Fruit fly (Drosophila melanogaster) whole organism, embryonic: ENCODE measurements around the gene CG31287.

Source experiments
- Atf3 ChIP-seq: fragments of 200-800 bp; sonication (Bioruptor generic); optimal IDR thresholded peaks from 3 replicates; lab custom pipeline; 2016; ENCODE audit warnings: missing biosample characterization, missing genetic modification characterization
- B-H2 ChIP-seq: fragments of 200-800 bp; sonication (Bioruptor generic); optimal IDR thresholded peaks from 2 replicates; lab custom pipeline; 2018; ENCODE audit warnings: missing biosample characterization, mild to moderate bottlenecking, missing genetic modification characterization
- CG10147 ChIP-seq: fragments of 200-800 bp; sonication (Bioruptor generic); optimal IDR thresholded peaks from 2 replicates; lab custom pipeline; 2019; ENCODE audit warnings: missing biosample characterization, mild to moderate bottlenecking, missing genetic modification characterization, moderate library complexity
- CG10274 ChIP-seq: fragments of 200-800 bp; sonication (Bioruptor generic); optimal IDR thresholded peaks from 3 replicates; lab custom pipeline; 2017; ENCODE audit warnings: missing biosample characterization, mild to moderate bottlenecking, missing genetic modification characterization
- CG10654 ChIP-seq: fragments of 200-800 bp; sonication (Bioruptor generic); optimal IDR thresholded peaks from 2 replicates; lab custom pipeline; 2016; ENCODE audit warnings: missing biosample characterization, missing genetic modification characterization
- CG11247 ChIP-seq: fragments of 200-800 bp; sonication (Bioruptor generic); IDR thresholded peaks from 2 replicates; pipeline ENCODE4 v1.3.6; 2022; ENCODE audit warnings: missing biosample characterization, missing genetic modification characterization
- CG11456 ChIP-seq: fragments of 200-800 bp; sonication (Bioruptor generic); IDR thresholded peaks from 3 replicates; pipeline ENCODE4 v1.3.6; 2022; ENCODE audit warnings: missing biosample characterization, missing genetic modification characterization
- CG12744 ChIP-seq: fragments of 200-800 bp; sonication (Bioruptor generic); optimal IDR thresholded peaks from 2 replicates; lab custom pipeline; 2016; ENCODE audit warnings: missing biosample characterization, missing genetic modification characterization
- CG13296 ChIP-seq: fragments of 200-800 bp; sonication (Bioruptor generic); optimal IDR thresholded peaks from 3 replicates; lab custom pipeline; 2018; ENCODE audit warnings: missing biosample characterization, mild to moderate bottlenecking, missing genetic modification characterization
- CG13894 ChIP-seq: fragments of 200-800 bp; sonication (Bioruptor generic); optimal IDR thresholded peaks from 3 replicates; lab custom pipeline; 2018; ENCODE audit warnings: missing biosample characterization, mild to moderate bottlenecking, missing genetic modification characterization, moderate library complexity
- CG14710 ChIP-seq: fragments of 200-800 bp; sonication (Bioruptor generic); optimal IDR thresholded peaks from 3 replicates; lab custom pipeline; 2019; ENCODE audit warnings: missing biosample characterization, mild to moderate bottlenecking, missing genetic modification characterization, moderate library complexity
- CG15073 ChIP-seq: fragments of 200-800 bp; sonication (Bioruptor generic); optimal IDR thresholded peaks from 2 replicates; lab custom pipeline; 2016; ENCODE audit warnings: missing biosample characterization, missing genetic modification characterization
- CG17912 ChIP-seq: fragments of 200-800 bp; sonication (Bioruptor generic); optimal IDR thresholded peaks from 2 replicates; lab custom pipeline; 2018; ENCODE audit warnings: missing biosample characterization, mild to moderate bottlenecking, missing genetic modification characterization
- CG18599 ChIP-seq: fragments of 200-800 bp; sonication (Bioruptor generic); optimal IDR thresholded peaks from 3 replicates; lab custom pipeline; 2017; ENCODE audit warnings: missing biosample characterization, missing genetic modification characterization, mild to moderate bottlenecking, moderate library complexity, missing genetic modification reagents
- CG4854 ChIP-seq: fragments of 200-800 bp; sonication (Bioruptor generic); optimal IDR thresholded peaks from 2 replicates; lab custom pipeline; 2016; ENCODE audit warnings: missing biosample characterization, missing genetic modification characterization, inconsistent platforms
- CG6175 ChIP-seq: fragments of 200-800 bp; sonication (Bioruptor generic); IDR thresholded peaks from 3 replicates; pipeline ENCODE4 v1.3.6; 2022; ENCODE audit warnings: missing biosample characterization, missing genetic modification characterization
- CG8089 ChIP-seq: fragments of 200-800 bp; sonication (Bioruptor generic); optimal IDR thresholded peaks from 3 replicates; lab custom pipeline; 2016; ENCODE audit warnings: missing biosample characterization, missing genetic modification characterization
- CG8281 ChIP-seq: fragments of 200-800 bp; sonication (Bioruptor generic); optimal IDR thresholded peaks from 2 replicates; lab custom pipeline; 2018; ENCODE audit warnings: missing biosample characterization, mild to moderate bottlenecking, missing genetic modification characterization, moderate library complexity
- CG8388 ChIP-seq: fragments of 200-800 bp; sonication (Bioruptor generic); optimal IDR thresholded peaks from 2 replicates; lab custom pipeline; 2019; ENCODE audit warnings: missing biosample characterization, mild to moderate bottlenecking, missing genetic modification characterization, moderate library complexity
- CG9609 ChIP-seq: fragments of 200-800 bp; sonication (Bioruptor generic); optimal IDR thresholded peaks from 3 replicates; lab custom pipeline; 2016; ENCODE audit warnings: missing biosample characterization, missing genetic modification characterization
- CG9727 ChIP-seq: fragments of 200-800 bp; sonication (Bioruptor generic); optimal IDR thresholded peaks from 3 replicates; lab custom pipeline; 2017; ENCODE audit warnings: missing biosample characterization, mild to moderate bottlenecking, missing genetic modification characterization
- CkIIα-i1 ChIP-seq: fragments of 200-800 bp; sonication (Bioruptor generic); IDR thresholded peaks from 2 replicates; pipeline ENCODE4 v1.3.6; 2022; ENCODE audit warnings: missing biosample characterization, missing genetic modification characterization
- Dll ChIP-seq: fragments of 200-800 bp; sonication (Bioruptor generic); IDR thresholded peaks from 4 replicates; pipeline ENCODE4 v1.3.6; 2022; ENCODE audit warnings: missing biosample characterization, missing genetic modification characterization; ENCODE audit not compliant: partially characterized antibody
- Fer3 ChIP-seq: fragments of 200-800 bp; sonication (Bioruptor generic); optimal IDR thresholded peaks from 2 replicates; lab custom pipeline; 2018; ENCODE audit warnings: missing biosample characterization, mild to moderate bottlenecking, missing genetic modification characterization, moderate library complexity
- H2.0 ChIP-seq: fragments of 200-800 bp; sonication (Bioruptor generic); IDR thresholded peaks from 2 replicates; pipeline ENCODE4 v1.3.6; 2022; ENCODE audit warnings: missing biosample characterization, missing genetic modification characterization
- Hmx ChIP-seq: fragments of 200-800 bp; sonication (Bioruptor generic); optimal IDR thresholded peaks from 2 replicates; lab custom pipeline; 2016; ENCODE audit warnings: missing biosample characterization, missing genetic modification characterization
- Hsf ChIP-seq: fragments of 200-800 bp; sonication (Bioruptor generic); optimal IDR thresholded peaks from 3 replicates; lab custom pipeline; 2016; ENCODE audit warnings: missing biosample characterization, missing genetic modification characterization
- Jarid2 ChIP-seq: fragments of 200-800 bp; sonication (Bioruptor generic); optimal IDR thresholded peaks from 3 replicates; lab custom pipeline; 2017; ENCODE audit warnings: mild to moderate bottlenecking, missing biosample characterization, missing genetic modification reagents, missing genetic modification characterization
- Max ChIP-seq: fragments of 200-800 bp; sonication (Bioruptor generic); optimal IDR thresholded peaks from 2 replicates; lab custom pipeline; 2016; ENCODE audit warnings: missing biosample characterization, mild to moderate bottlenecking, missing genetic modification characterization
- Opbp ChIP-seq: fragments of 200-800 bp; sonication (Bioruptor generic); IDR thresholded peaks from 3 replicates; pipeline ENCODE4 v1.3.6; 2022; ENCODE audit warnings: missing biosample characterization, missing genetic modification characterization; ENCODE audit not compliant: partially characterized antibody
- Pdp1 ChIP-seq, 2 experiments: fragments of 200-800 bp; sonication (Bioruptor generic); optimal IDR thresholded peaks; 3 replicates each; lab custom pipeline; 2016; ENCODE audit warnings: missing biosample characterization in 2 of 2, missing genetic modification characterization in 2 of 2, mild to moderate bottlenecking in 1 of 2, moderate library complexity in 1 of 2
- Sin3A ChIP-seq: fragments of >200 bp; optimal IDR thresholded peaks from 2 replicates; lab custom pipeline; 2018
- aop ChIP-seq: fragments of 200-800 bp; sonication (Bioruptor generic); IDR thresholded peaks from 2 replicates; pipeline ENCODE4 v1.3.6; 2022; ENCODE audit warnings: missing biosample characterization, missing genetic modification characterization
- ase ChIP-seq: fragments of 200-800 bp; sonication (Bioruptor generic); IDR thresholded peaks from 3 replicates; pipeline ENCODE4 v1.3.6; 2022; ENCODE audit warnings: missing biosample characterization, missing genetic modification characterization
- btn ChIP-seq: fragments of 200-800 bp; sonication (Bioruptor generic); optimal IDR thresholded peaks from 2 replicates; lab custom pipeline; 2016; ENCODE audit warnings: missing biosample characterization, missing genetic modification characterization
- cg ChIP-seq: fragments of 200-800 bp; sonication (Bioruptor generic); optimal IDR thresholded peaks from 3 replicates; lab custom pipeline; 2019; ENCODE audit warnings: missing biosample characterization, mild to moderate bottlenecking, missing genetic modification characterization, moderate library complexity
- chm ChIP-seq: fragments of 200-800 bp; sonication (Bioruptor generic); IDR thresholded peaks from 2 replicates; pipeline ENCODE4 v1.3.6; 2022; ENCODE audit warnings: missing biosample characterization, missing genetic modification characterization
- crol ChIP-seq: fragments of 200-800 bp; sonication (Bioruptor generic); IDR thresholded peaks from 2 replicates; pipeline ENCODE4 v1.3.6; 2022; ENCODE audit warnings: missing biosample characterization, missing genetic modification characterization
- fd3F ChIP-seq: fragments of 200-800 bp; sonication (Bioruptor generic); optimal IDR thresholded peaks from 2 replicates; lab custom pipeline; 2018; ENCODE audit warnings: missing biosample characterization, mild to moderate bottlenecking, missing genetic modification characterization, moderate library complexity
- fru ChIP-seq: fragments of >200 bp; optimal IDR thresholded peaks from 2 replicates; lab custom pipeline; 2017
- lmd ChIP-seq: fragments of 200-800 bp; sonication (Bioruptor generic); IDR thresholded peaks from 2 replicates; pipeline ENCODE4 v1.3.6; 2022; ENCODE audit warnings: missing biosample characterization, missing genetic modification characterization
- nom ChIP-seq: fragments of 200-800 bp; sonication (Bioruptor generic); optimal IDR thresholded peaks from 2 replicates; lab custom pipeline; 2017; ENCODE audit warnings: missing biosample characterization, missing genetic modification characterization, mild to moderate bottlenecking, moderate library complexity, missing genetic modification reagents
- org-1 ChIP-seq: fragments of 200-800 bp; sonication (Bioruptor generic); optimal IDR thresholded peaks from 2 replicates; lab custom pipeline; 2017; ENCODE audit warnings: missing biosample characterization, missing genetic modification characterization
- pnt ChIP-seq: fragments of 200-800 bp; sonication (Bioruptor generic); optimal IDR thresholded peaks from 3 replicates; lab custom pipeline; 2016; ENCODE audit warnings: missing biosample characterization, missing genetic modification characterization
- rib ChIP-seq: fragments of 200-800 bp; sonication (Bioruptor generic); IDR thresholded peaks from 2 replicates; pipeline ENCODE4 v1.3.6; 2022; ENCODE audit warnings: missing biosample characterization, missing genetic modification characterization
- seq ChIP-seq: fragments of 200-800 bp; sonication (Bioruptor generic); IDR thresholded peaks from 2 replicates; pipeline ENCODE4 v1.3.6; 2022; ENCODE audit warnings: missing biosample characterization, missing genetic modification characterization
- ssp ChIP-seq: fragments of 200-800 bp; sonication (Bioruptor generic); IDR thresholded peaks from 2 replicates; pipeline ENCODE4 v1.3.6; 2022; ENCODE audit warnings: missing biosample characterization, missing genetic modification characterization
- vvl ChIP-seq: fragments of 200-800 bp; sonication (Bioruptor generic); IDR thresholded peaks from 2 replicates; pipeline ENCODE4 v1.3.6; 2022; ENCODE audit warnings: missing biosample characterization, missing genetic modification characterization
- z ChIP-seq: fragments of 200-800 bp; sonication (Bioruptor generic); IDR thresholded peaks from 3 replicates; pipeline ENCODE4 v1.3.6; 2022; ENCODE audit warnings: missing biosample characterization, missing genetic modification characterization
- zen ChIP-seq: fragments of 200-800 bp; sonication (Bioruptor generic); optimal IDR thresholded peaks from 3 replicates; lab custom pipeline; 2018; ENCODE audit warnings: missing biosample characterization, mild to moderate bottlenecking, missing genetic modification characterization, moderate library complexity
- zf30C ChIP-seq: fragments of 200-800 bp; sonication (Bioruptor generic); optimal IDR thresholded peaks from 3 replicates; lab custom pipeline; 2018; ENCODE audit warnings: missing biosample characterization, mild to moderate bottlenecking, missing genetic modification characterization

The CG31287 gene

DNA sequence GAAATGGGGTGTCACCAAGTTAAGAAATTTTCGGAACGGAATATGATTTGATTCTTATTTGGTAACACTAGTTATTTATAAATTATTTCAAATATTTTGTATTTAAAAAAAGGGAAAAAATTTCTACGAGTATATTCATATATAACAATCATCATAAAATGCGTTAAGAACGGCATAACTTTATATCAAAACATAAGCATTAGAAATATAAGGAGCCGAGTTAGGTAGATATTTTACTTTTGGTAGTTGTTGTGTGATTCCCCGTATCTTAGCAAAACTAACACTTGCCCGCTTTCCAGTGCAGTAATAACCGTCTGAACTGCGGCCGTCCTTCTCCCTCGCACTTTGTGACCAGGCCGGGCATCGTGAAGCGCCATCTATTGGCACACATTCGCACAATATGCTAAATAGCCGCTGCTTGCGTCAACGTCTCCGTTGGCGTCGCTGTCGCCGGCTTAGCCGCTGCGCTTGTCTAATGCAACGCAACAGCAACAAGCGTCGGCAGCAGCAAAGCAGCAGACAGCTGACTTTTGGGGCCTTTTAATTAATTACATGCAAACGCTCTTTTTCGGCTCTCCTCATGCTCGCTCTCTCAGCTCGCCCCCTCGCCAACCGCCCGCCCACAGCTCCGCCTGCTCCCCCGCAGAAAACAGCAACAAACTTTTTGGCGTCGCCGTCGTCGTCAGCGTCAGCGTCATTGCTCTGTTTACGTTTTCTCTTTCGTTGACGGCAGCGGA is 41.2 kb downstream of the CG31287 start (continued):
- peak; percentile 4 for TF ChIP-seq CG9727 (GFP tag; lab: Kevin White, UChicago)
- TF ChIP-seq crol (GFP tag; lab: Robert Waterston, UW), result peak; percentile 97
- TF ChIP-seq B-H2 (GFP tag; lab: Kevin White, UChicago), result no peak
- no peak for TF ChIP-seq Opbp (GFP tag; lab: Robert Waterston, UW)
- TF ChIP-seq CG6175 (GFP tag; lab: Robert Waterston, UW), result no peak; the same call in 2 of the 3 replicates
- no peak for TF ChIP-seq CG10147 (GFP tag; lab: Kevin White, UChicago)
- TF ChIP-seq CG10654 (GFP tag; lab: Kevin White, UChicago), result no peak
- TF ChIP-seq rib, result 0 out of 2 replicates have a peak, but pooled peaks have one; percentile 30
- TF ChIP-seq fd3F (GFP tag; lab: Kevin White, UChicago), result no peak
- TF ChIP-seq H2.0 (GFP tag; lab: Robert Waterston, UW), result no peak
- no peak for TF ChIP-seq lmd
- no peak for TF ChIP-seq CG4854 (GFP tag; lab: Kevin White, UChicago)
- no peak for TF ChIP-seq aop
- TF ChIP-seq Max (GFP tag; lab: Kevin White, UChicago), result no peak
- 0 out of 3 replicates have a peak, but pooled peaks have one; percentile 23 for TF ChIP-seq z
- no peak for TF ChIP-seq CG13894 (tag; lab: Kevin White, UChicago)
- TF ChIP-seq pnt (GFP tag; lab: Kevin White, UChicago), result no peak
- TF ChIP-seq zf30C (GFP tag; lab: Kevin White, UChicago), result no peak
- TF ChIP-seq CG8388, result no peak
- no peak for TF ChIP-seq Atf3 (GFP tag; lab: Kevin White, UChicago)
- no peak for TF ChIP-seq Hsf (GFP tag; lab: Kevin White, UChicago)
- no peak for TF ChIP-seq Fer3 (tag; lab: Kevin White, UChicago)
- no peak for TF ChIP-seq fru (lab: Kevin White, UChicago)
- no peak for TF ChIP-seq org-1 (GFP tag; lab: Kevin White, UChicago)
- TF ChIP-seq Hmx (GFP tag; lab: Kevin White, UChicago), result no peak
- TF ChIP-seq CkIIα-i1 (GFP tag; lab: Robert Waterston, UW), result no peak
- no peak for TF ChIP-seq CG18599 (GFP tag; lab: Kevin White, UChicago)
- TF ChIP-seq cg (GFP tag; lab: Kevin White, UChicago), result peak; percentile 15
- TF ChIP-seq zen, result no peak
- no peak for TF ChIP-seq CG13296 (GFP tag; lab: Kevin White, UChicago)
- no peak for TF ChIP-seq CG14710 (tag; lab: Kevin White, UChicago)
- TF ChIP-seq Dll (GFP tag; lab: Robert Waterston, UW), result 0 out of 4 replicates have a peak, but pooled peaks have one; percentile 10
- TF ChIP-seq seq, result no peak
- no peak for TF ChIP-seq CG8089 (GFP tag; lab: Kevin White, UChicago)
- TF ChIP-seq btn, result no peak
- TF ChIP-seq CG10274 (GFP tag; lab: Kevin White, UChicago), result no peak
- TF ChIP-seq Pdp1 (GFP tag; optimal IDR thresholded peaks at IDR 0.05; lab: Kevin White, UChicago), result peak in 1 of 2 experiments; percentile 14
- TF ChIP-seq CG8281, result no peak
- no peak for TF ChIP-seq CG9609
- no peak for TF ChIP-seq CG11456
- 0 out of 2 replicates have a peak, but pooled peaks have one; percentile 17 for TF ChIP-seq CG11247
- TF ChIP-seq Sin3A (lab: Kevin White, UChicago), result no peak
- TF ChIP-seq CG15073 (GFP tag; lab: Kevin White, UChicago), result no peak
- TF ChIP-seq Jarid2 (GFP tag; lab: Kevin White, UChicago), result no peak
- no peak for TF ChIP-seq CG12744
- no peak for TF ChIP-seq ssp (GFP tag; lab: Robert Waterston, UW)
- peak; percentile 86 for TF ChIP-seq vvl (GFP tag; lab: Robert Waterston, UW)
- TF ChIP-seq CG17912 (GFP tag; lab: Kevin White, UChicago), result no peak
- TF ChIP-seq chm (GFP tag; lab: Robert Waterston, UW), result peak; percentile 14; the same call in 1 of the 2 replicates
- TF ChIP-seq ase (GFP tag; lab: Robert Waterston, UW), result no peak
- TF ChIP-seq nom (GFP tag; lab: Kevin White, UChicago), result no peak
